Fruit fly (Drosophila melanogaster) ovary, adult (tissue): ENCODE data around the gene CG33689.
A peak's percentile ranks its signal among the peaks of the same experiment; 100 is the strongest.

Experiments used
- CG17801 ChIP-seq: fragments of 200-800 bp; optimal IDR thresholded peaks from 2 replicates; lab custom pipeline; 2019; ENCODE audit warnings: missing biosample characterization, mild to moderate bottlenecking, missing genetic modification characterization, moderate library complexity; ENCODE audit not compliant: partially characterized antibody

The CG33689 gene

DNA sequence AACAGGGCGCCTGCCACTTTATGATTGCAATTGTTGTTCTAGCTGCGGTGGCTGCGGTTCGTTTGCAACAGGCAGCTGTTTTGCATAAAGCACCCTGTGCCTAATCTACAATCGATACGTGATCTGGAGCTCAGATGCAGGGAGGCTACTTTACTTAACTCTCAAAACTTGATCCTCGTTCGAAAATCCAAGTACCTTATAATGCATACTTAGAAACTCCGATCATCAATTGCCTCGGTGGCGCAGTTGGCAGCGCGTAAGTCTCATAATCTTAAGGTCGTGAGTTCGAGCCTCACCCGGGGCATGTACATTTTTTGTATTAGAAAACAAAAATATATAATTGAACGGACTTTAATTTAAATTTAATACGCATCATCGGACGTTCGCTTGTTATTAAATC, 21.8 kb downstream of the CG33689 start:
- TF ChIP-seq CG17801 (GFP tag; lab: Kevin White, UChicago) = no peak

DNA sequence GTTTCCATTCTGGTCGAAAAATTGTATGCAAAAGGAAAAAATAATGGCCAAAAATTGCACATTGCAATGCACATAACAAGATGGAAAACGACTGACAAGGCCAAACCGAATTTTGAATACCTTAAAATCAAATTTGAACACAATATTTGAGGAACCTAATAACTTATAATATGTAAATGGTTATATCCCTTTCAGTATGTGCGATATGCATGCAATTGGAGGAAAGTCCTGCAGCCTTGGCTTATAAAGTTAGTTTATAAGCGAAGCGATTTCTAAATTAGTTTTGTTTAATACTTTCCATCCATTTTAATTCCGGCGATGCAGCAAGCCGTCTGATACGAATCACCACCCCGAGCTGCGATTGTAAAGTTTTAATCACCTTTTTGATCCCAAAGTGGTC, 25.1 kb downstream of the CG33689 start:
- TF ChIP-seq CG17801 (GFP tag; lab: Kevin White, UChicago) = no peak

DNA sequence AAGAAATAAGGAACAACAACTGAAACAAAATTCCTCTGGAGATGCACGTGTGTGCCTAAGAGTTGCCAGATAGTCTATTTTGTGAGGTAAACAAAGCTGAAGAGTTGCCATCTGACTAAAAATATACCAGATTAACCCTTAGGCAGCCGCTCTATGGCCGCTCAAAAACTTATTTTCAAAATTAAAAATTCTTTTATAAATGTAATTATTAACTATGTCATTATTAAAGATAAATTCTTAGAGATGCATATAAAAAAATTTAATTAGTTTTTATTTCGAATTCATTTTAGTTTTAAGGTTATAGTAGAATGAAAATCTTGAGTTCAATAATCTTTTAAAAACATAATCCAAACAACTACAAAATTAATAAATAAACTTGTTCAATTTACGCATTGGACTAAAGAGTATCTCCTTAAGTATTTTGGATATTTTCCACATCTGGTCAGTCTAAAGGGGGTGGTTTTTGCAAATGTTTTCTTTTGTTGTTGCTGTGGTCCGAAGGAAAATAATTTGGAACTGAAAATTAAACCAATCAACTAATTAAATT, 28.7 kb downstream of the CG33689 start, which contains the start of gene Tmx3:
Gene Tmx3 (plus strand): TSS at position 442 of the 547 bp plus-strand sequence.
- TF ChIP-seq CG17801 (GFP tag; lab: Kevin White, UChicago) = peak; percentile 71

DNA sequence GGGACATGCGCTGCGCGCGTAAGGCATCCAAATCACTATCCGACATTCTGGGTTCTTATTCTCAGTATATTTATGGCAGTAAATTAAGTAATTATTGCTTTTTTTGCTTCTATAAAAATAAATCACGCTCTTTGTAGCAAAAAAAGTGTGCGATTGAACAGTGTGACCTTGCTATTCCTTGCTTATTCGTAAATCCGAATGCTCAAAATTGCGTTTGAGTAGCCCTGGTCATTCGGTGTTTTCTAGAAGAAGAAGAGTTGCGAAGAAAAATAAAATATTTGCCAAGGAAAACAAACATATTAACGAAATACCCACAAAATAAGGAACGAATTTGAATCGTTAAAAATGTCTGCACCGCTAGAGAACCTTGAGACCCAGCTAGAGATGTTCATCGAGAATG, 31.8 kb downstream of the CG33689 start, which contains the start of the genes PDCD-5 and MED10:
Gene PDCD-5 (minus strand): TSS at position 182 of the 400 bp plus-strand sequence.
Gene MED10 (plus strand): TSS at position 228 of the 400 bp plus-strand sequence.
- peak; percentile 60 for TF ChIP-seq CG17801 (GFP tag; lab: Kevin White, UChicago)

DNA sequence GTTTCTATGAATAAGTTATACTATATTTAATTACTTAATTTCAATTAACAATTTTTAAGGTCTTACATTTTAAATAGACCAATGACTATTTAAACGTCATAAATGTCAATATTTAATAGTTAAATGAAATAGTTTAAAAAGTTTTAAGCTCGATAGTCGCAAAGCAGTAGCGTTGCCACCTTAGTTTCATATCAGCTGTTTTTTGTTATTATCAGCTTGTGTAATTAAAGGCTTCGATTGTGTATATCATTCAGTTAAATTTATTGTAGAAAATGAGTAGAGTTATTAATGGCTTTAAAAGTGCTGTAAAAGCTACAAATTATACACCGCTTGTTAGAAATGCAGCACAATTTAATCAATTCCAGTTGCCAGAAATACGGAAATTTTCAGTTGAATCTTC, 32.9 kb downstream of the CG33689 start, which contains the start of gene Hsc20:
Gene Hsc20 (plus strand): TSS at position 204 of the 400 bp plus-strand sequence.
- peak; percentile 11 for TF ChIP-seq CG17801 (GFP tag; lab: Kevin White, UChicago)

DNA sequence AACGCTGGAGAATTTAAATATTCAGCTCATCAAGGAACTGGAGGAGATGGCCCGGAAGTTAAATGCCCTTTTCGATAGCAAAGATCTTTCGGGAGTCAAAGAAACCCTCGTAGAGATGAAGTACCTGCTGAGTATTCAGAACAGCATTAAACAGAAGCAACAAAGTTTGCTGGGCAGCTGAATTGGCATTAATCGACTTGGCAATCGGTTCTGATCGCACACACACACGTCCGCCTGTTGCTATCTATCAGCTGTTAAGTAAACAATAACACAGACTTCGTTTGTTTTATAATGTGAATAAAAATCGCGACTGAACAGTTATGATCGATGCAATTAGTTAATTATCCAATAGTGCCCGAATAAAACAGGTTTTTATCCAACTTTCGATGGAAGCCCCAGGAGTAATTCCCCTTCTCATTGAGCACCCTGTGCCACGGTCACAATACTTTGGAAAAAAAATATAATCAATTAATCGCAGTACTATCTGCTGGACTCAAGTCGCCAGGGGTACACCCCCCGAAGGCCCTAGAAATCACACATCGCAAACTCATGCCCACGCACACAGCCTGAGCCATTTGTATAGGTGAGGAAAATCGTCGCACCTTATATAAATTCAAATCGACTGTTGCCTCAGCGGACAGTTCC, 33.9 kb downstream of the CG33689 start:
- TF ChIP-seq CG17801 (GFP tag; lab: Kevin White, UChicago) = no peak

DNA sequence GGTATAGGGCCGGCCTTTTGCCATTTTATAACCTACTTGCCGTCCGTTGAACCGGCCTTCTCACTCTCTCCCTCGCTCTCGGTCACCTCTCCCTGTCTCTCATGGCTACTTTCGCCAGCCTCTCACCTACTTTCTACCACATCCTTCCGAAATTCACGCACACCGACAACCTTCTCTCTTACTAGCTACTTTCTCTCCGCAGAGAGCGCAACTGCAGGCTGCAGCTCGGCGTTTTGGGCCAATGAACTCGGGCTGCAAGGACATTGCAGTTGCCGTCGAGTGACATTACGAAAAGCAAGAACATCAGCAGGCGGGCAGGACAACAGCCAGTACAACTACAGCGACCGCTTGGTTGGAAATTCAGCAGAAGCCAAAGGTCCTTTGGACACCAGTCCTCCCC, 41.3 kb downstream of the CG33689 start:
- TF ChIP-seq CG17801 (GFP tag; lab: Kevin White, UChicago) = no peak
